Fruit fly (Drosophila melanogaster) whole organism, embryonic: ENCODE measurements around the gene RpL37A.

Experiments used
- Ada2b ChIP-seq: fragments of 200-800 bp; sonication (Bioruptor generic); IDR thresholded peaks from 2 replicates; pipeline ENCODE4 v1.3.6; 2022; ENCODE audit warnings: missing biosample characterization, missing genetic modification characterization
- Bgb ChIP-seq: fragments of 200-800 bp; sonication (Bioruptor generic); IDR thresholded peaks from 2 replicates; pipeline ENCODE4 v1.3.6; 2022; ENCODE audit warnings: missing biosample characterization, missing genetic modification characterization; ENCODE audit not compliant: partially characterized antibody
- Blimp-1 ChIP-seq: fragments of 200-800 bp; sonication (Bioruptor generic); optimal IDR thresholded peaks from 3 replicates; lab custom pipeline; 2018; ENCODE audit warnings: missing biosample characterization, missing genetic modification characterization, mild to moderate bottlenecking, moderate library complexity, missing genetic modification reagents
- CG10431 ChIP-seq: fragments of 200-800 bp; sonication (Bioruptor generic); optimal IDR thresholded peaks from 3 replicates; lab custom pipeline; 2018; ENCODE audit warnings: missing biosample characterization, mild to moderate bottlenecking, missing genetic modification characterization
- CG10979 ChIP-seq: fragments of 200-800 bp; sonication (Bioruptor generic); optimal IDR thresholded peaks from 2 replicates; lab custom pipeline; 2018; ENCODE audit warnings: missing biosample characterization, mild to moderate bottlenecking, missing genetic modification characterization, moderate library complexity
- CG12071 ChIP-seq: fragments of 200-800 bp; sonication (Bioruptor generic); optimal IDR thresholded peaks from 3 replicates; lab custom pipeline; 2018; ENCODE audit warnings: missing biosample characterization, mild to moderate bottlenecking, missing genetic modification characterization
- CG12236 ChIP-seq: fragments of 200-800 bp; sonication (Bioruptor generic); optimal IDR thresholded peaks from 2 replicates; lab custom pipeline; 2016; ENCODE audit warnings: missing biosample characterization, missing genetic modification characterization
- CG12744 ChIP-seq: fragments of 200-800 bp; sonication (Bioruptor generic); optimal IDR thresholded peaks from 2 replicates; lab custom pipeline; 2016; ENCODE audit warnings: missing biosample characterization, missing genetic modification characterization
- CG12942 ChIP-seq: fragments of 200-800 bp; sonication (Bioruptor generic); optimal IDR thresholded peaks from 3 replicates; lab custom pipeline; 2016; ENCODE audit warnings: missing biosample characterization, missing genetic modification characterization
- CG13123 ChIP-seq: fragments of 200-800 bp; sonication (Bioruptor generic); optimal IDR thresholded peaks from 2 replicates; lab custom pipeline; 2016; ENCODE audit warnings: missing biosample characterization, missing genetic modification characterization
- CG13894 ChIP-seq: fragments of 200-800 bp; sonication (Bioruptor generic); optimal IDR thresholded peaks from 3 replicates; lab custom pipeline; 2018; ENCODE audit warnings: missing biosample characterization, mild to moderate bottlenecking, missing genetic modification characterization, moderate library complexity
- CG1647 ChIP-seq: fragments of 200-800 bp; sonication (Bioruptor generic); optimal IDR thresholded peaks from 3 replicates; lab custom pipeline; 2016; ENCODE audit warnings: missing biosample characterization, missing genetic modification characterization
- CG17612 ChIP-seq: fragments of 200-800 bp; sonication (Bioruptor generic); IDR thresholded peaks from 2 replicates; pipeline ENCODE4 v1.3.6; 2022; ENCODE audit warnings: missing biosample characterization, missing genetic modification characterization
- CG17802 ChIP-seq: fragments of 200-800 bp; sonication (Bioruptor generic); optimal IDR thresholded peaks from 2 replicates; lab custom pipeline; 2018; ENCODE audit warnings: missing biosample characterization, mild to moderate bottlenecking, missing genetic modification characterization, moderate library complexity
- CG2120 ChIP-seq: fragments of 200-800 bp; sonication (Bioruptor generic); optimal IDR thresholded peaks from 3 replicates; lab custom pipeline; 2016; ENCODE audit warnings: missing biosample characterization, missing genetic modification characterization
- CG2199 ChIP-seq: fragments of 200-800 bp; sonication (Bioruptor generic); IDR thresholded peaks from 3 replicates; pipeline ENCODE4 v1.3.6; 2022; ENCODE audit warnings: missing biosample characterization, missing genetic modification characterization
- CG30403 ChIP-seq: fragments of 200-800 bp; sonication (Bioruptor generic); optimal IDR thresholded peaks from 3 replicates; lab custom pipeline; 2016; ENCODE audit warnings: missing biosample characterization, missing genetic modification characterization
- CG32532 ChIP-seq: fragments of 200-800 bp; sonication (Bioruptor generic); IDR thresholded peaks from 2 replicates; pipeline ENCODE4 v1.3.6; 2022; ENCODE audit warnings: missing biosample characterization, missing genetic modification characterization
- CG33557 ChIP-seq: fragments of 200-800 bp; sonication (Bioruptor generic); optimal IDR thresholded peaks from 2 replicates; lab custom pipeline; 2019; ENCODE audit warnings: missing biosample characterization, mild to moderate bottlenecking, missing genetic modification characterization, moderate library complexity
- CG3847 ChIP-seq: fragments of 200-800 bp; sonication (Bioruptor generic); IDR thresholded peaks from 2 replicates; pipeline ENCODE4 v1.3.6; 2022; ENCODE audit warnings: missing biosample characterization, missing genetic modification characterization
- CG7271 ChIP-seq: fragments of 200-800 bp; sonication (Bioruptor generic); optimal IDR thresholded peaks from 2 replicates; lab custom pipeline; 2018; ENCODE audit warnings: missing biosample characterization, mild to moderate bottlenecking, missing genetic modification characterization, moderate library complexity
- CG8765 ChIP-seq: fragments of 200-800 bp; sonication (Bioruptor generic); IDR thresholded peaks from 2 replicates; pipeline ENCODE4 v1.3.6; 2022; ENCODE audit warnings: missing biosample characterization, missing genetic modification characterization
- CG9215 ChIP-seq: fragments of 200-800 bp; sonication (Bioruptor generic); IDR thresholded peaks from 2 replicates; pipeline ENCODE4 v1.3.6; 2022; ENCODE audit warnings: missing biosample characterization, missing genetic modification characterization
- CG9727 ChIP-seq: fragments of 200-800 bp; sonication (Bioruptor generic); optimal IDR thresholded peaks from 3 replicates; lab custom pipeline; 2017; ENCODE audit warnings: missing biosample characterization, mild to moderate bottlenecking, missing genetic modification characterization
- CHES-1-like ChIP-seq: fragments of 200-800 bp; sonication (Bioruptor generic); optimal IDR thresholded peaks from 2 replicates; lab custom pipeline; 2016; ENCODE audit warnings: missing biosample characterization, missing genetic modification characterization
- D19B ChIP-seq: fragments of 200-800 bp; sonication (Bioruptor generic); optimal IDR thresholded peaks from 2 replicates; lab custom pipeline; 2017; ENCODE audit warnings: missing biosample characterization, mild to moderate bottlenecking, missing genetic modification characterization
- Drgx ChIP-seq: fragments of 200-800 bp; sonication (Bioruptor generic); IDR thresholded peaks from 2 replicates; pipeline ENCODE4 v1.3.6; 2022; ENCODE audit warnings: missing biosample characterization, missing genetic modification characterization
- Fer1 ChIP-seq: fragments of 200-800 bp; sonication (Bioruptor generic); optimal IDR thresholded peaks from 2 replicates; lab custom pipeline; 2017; ENCODE audit warnings: missing biosample characterization, mild to moderate bottlenecking, missing genetic modification characterization
- HHEX ChIP-seq: fragments of 200-800 bp; sonication (Bioruptor generic); optimal IDR thresholded peaks from 3 replicates; lab custom pipeline; 2017; ENCODE audit warnings: missing biosample characterization, mild to moderate bottlenecking, missing genetic modification characterization, missing genetic modification reagents
- MESR4 ChIP-seq: fragments of 200-800 bp; sonication (Bioruptor generic); optimal IDR thresholded peaks from 2 replicates; lab custom pipeline; 2018; ENCODE audit warnings: missing biosample characterization, mild to moderate bottlenecking, missing genetic modification characterization, moderate library complexity
- Med ChIP-seq: fragments of 200-800 bp; sonication (Bioruptor generic); peaks from one replicate; lab custom pipeline; 2016; ENCODE audit warnings: missing biosample characterization, missing genetic modification characterization, mild to moderate bottlenecking, inconsistent platforms, moderate library complexity
- Rfx ChIP-seq: fragments of 200-800 bp; sonication (Bioruptor generic); IDR thresholded peaks from 2 replicates; pipeline ENCODE4 v1.3.6; 2022; ENCODE audit warnings: missing biosample characterization, missing genetic modification characterization
- YL-1 ChIP-seq: fragments of 200-800 bp; sonication (Bioruptor generic); optimal IDR thresholded peaks from 3 replicates; lab custom pipeline; 2017; ENCODE audit warnings: missing biosample characterization, mild to moderate bottlenecking, missing genetic modification characterization
- ab ChIP-seq: fragments of 200-800 bp; sonication (Bioruptor generic); optimal IDR thresholded peaks from 2 replicates; lab custom pipeline; 2016; ENCODE audit warnings: missing biosample characterization, missing genetic modification characterization
- bbx ChIP-seq: fragments of 200-800 bp; sonication (Bioruptor generic); IDR thresholded peaks from 2 replicates; pipeline ENCODE4 v1.3.6; 2022; ENCODE audit warnings: missing biosample characterization, missing genetic modification characterization; ENCODE audit not compliant: partially characterized antibody
- bsh ChIP-seq, 2 experiments: fragments of 200-800 bp; sonication (Bioruptor generic); optimal IDR thresholded peaks; 2 replicates each; lab custom pipeline; 2017 to 2018; ENCODE audit warnings: mild to moderate bottlenecking in 2 of 2, missing biosample characterization in 2 of 2, missing genetic modification characterization in 2 of 2, moderate library complexity in 1 of 2
- ci ChIP-seq: fragments of 200-800 bp; sonication (Bioruptor generic); IDR thresholded peaks from 3 replicates; pipeline ENCODE4 v1.3.6; 2022; ENCODE audit warnings: missing biosample characterization, missing genetic modification characterization
- da ChIP-seq: fragments of 200-800 bp; sonication (Bioruptor generic); optimal IDR thresholded peaks from 2 replicates; lab custom pipeline; 2016; ENCODE audit warnings: missing biosample characterization, missing genetic modification characterization
- disco-r ChIP-seq: fragments of 200-800 bp; sonication (Bioruptor generic); optimal IDR thresholded peaks from 2 replicates; lab custom pipeline; 2016; ENCODE audit warnings: missing biosample characterization, missing genetic modification characterization
- fru ChIP-seq: fragments of >200 bp; optimal IDR thresholded peaks from 2 replicates; lab custom pipeline; 2017
- gcm2 ChIP-seq: fragments of 200-800 bp; sonication (Bioruptor generic); optimal IDR thresholded peaks from 2 replicates; lab custom pipeline; 2016; ENCODE audit warnings: missing biosample characterization, missing genetic modification characterization
- gro ChIP-seq: fragments of 200-800 bp; sonication (Bioruptor generic); optimal IDR thresholded peaks from 2 replicates; lab custom pipeline; 2016; ENCODE audit warnings: missing biosample characterization, missing genetic modification characterization
- jigr1 ChIP-seq: fragments of 200-800 bp; sonication (Bioruptor generic); IDR thresholded peaks from 3 replicates; pipeline ENCODE4 v1.3.6; 2022; ENCODE audit warnings: missing biosample characterization, missing genetic modification characterization
- kni ChIP-seq: fragments of 200-800 bp; sonication (Bioruptor generic); optimal IDR thresholded peaks from 3 replicates; lab custom pipeline; 2017; ENCODE audit warnings: mild to moderate bottlenecking, missing biosample characterization, missing genetic modification reagents, missing genetic modification characterization
- row ChIP-seq: fragments of 200-800 bp; sonication (Bioruptor generic); IDR thresholded peaks from 3 replicates; pipeline ENCODE4 v1.3.6; 2022; ENCODE audit warnings: missing biosample characterization, missing genetic modification characterization
- sug ChIP-seq: fragments of 200-800 bp; optimal IDR thresholded peaks from 2 replicates; lab custom pipeline; 2019; ENCODE audit warnings: missing biosample characterization, mild to moderate bottlenecking, missing genetic modification characterization, moderate library complexity
- tup ChIP-seq: fragments of 200-800 bp; sonication (Bioruptor generic); optimal IDR thresholded peaks from 2 replicates; lab custom pipeline; 2016; ENCODE audit warnings: missing biosample characterization, mild to moderate bottlenecking, missing genetic modification characterization, moderate library complexity
- vfl ChIP-seq: fragments of 200-800 bp; sonication (Bioruptor generic); optimal IDR thresholded peaks from 2 replicates; lab custom pipeline; 2016; ENCODE audit warnings: missing biosample characterization, missing genetic modification characterization
- yki ChIP-seq: fragments of >200 bp; optimal IDR thresholded peaks from 3 replicates; lab custom pipeline; 2018
- zf30C ChIP-seq: fragments of 200-800 bp; sonication (Bioruptor generic); optimal IDR thresholded peaks from 3 replicates; lab custom pipeline; 2018; ENCODE audit warnings: missing biosample characterization, mild to moderate bottlenecking, missing genetic modification characterization

RpL37A gene

dm6 chr2L:5109059-5109458 lies 38.3 kb downstream of the RpL37A start (continued):
- TF ChIP-seq bbx (GFP tag; lab: Robert Waterston, UW), result no peak
- TF ChIP-seq CHES-1-like (GFP tag; lab: Kevin White, UChicago), result no peak
- TF ChIP-seq Blimp-1 (GFP tag; lab: Kevin White, UChicago), result no peak
- no peak for TF ChIP-seq D19B (GFP tag; lab: Kevin White, UChicago)
- TF ChIP-seq HHEX, result no peak

- TF ChIP-seq CG10979 (tag; lab: Kevin White, UChicago) (no peak), fru (no peak), CG10431 (GFP tag; lab: Kevin White, UChicago) (no peak), CG8765 (GFP tag; lab: Robert Waterston, UW) (no peak), vfl (GFP tag; lab: Kevin White, UChicago) (no peak), yki (lab: Kevin White, UChicago) (no peak), Drgx (GFP tag; lab: Robert Waterston, UW) (no peak), CG12071 (no peak), CG12942 (no peak), gro (GFP tag; lab: Kevin White, UChicago) (no peak), CG3847 (GFP tag; lab: Robert Waterston, UW) (no peak), CG13123 (GFP tag; lab: Kevin White, UChicago) (no peak), ci (GFP tag; lab: Robert Waterston, UW) (no peak), sug (no peak), Fer1 (GFP tag; lab: Kevin White, UChicago) (no peak), Med (peak; percentile 68), CG13894 (tag; lab: Kevin White, UChicago) (peak; percentile 93), CG9215 (GFP tag; lab: Robert Waterston, UW) (no peak), YL-1 (GFP tag; lab: Kevin White, UChicago) (no peak), CG12236 (GFP tag; lab: Kevin White, UChicago) (no peak), Rfx (GFP tag; lab: Robert Waterston, UW) (0 out of 2 replicates have a peak, but pooled peaks have one; percentile 21), CG33557 (GFP tag; lab: Kevin White, UChicago) (no peak), CG17802 (tag; lab: Kevin White, UChicago) (no peak), gcm2 (no peak), da (GFP tag; lab: Kevin White, UChicago) (no peak), tup (GFP tag; lab: Kevin White, UChicago) (no peak), MESR4 (GFP tag; lab: Kevin White, UChicago) (no peak), CG12744 (GFP tag; lab: Kevin White, UChicago) (no peak), kni (GFP tag; lab: Kevin White, UChicago) (no peak), Ada2b (GFP tag; lab: Robert Waterston, UW) (no peak), CG2199 (GFP tag; lab: Robert Waterston, UW) (peak; percentile 28; the same call in 1 of the 3 replicates), bsh (GFP tag; optimal IDR thresholded peaks at IDR 0.05; lab: Kevin White, UChicago) (no peak), CG2120 (GFP tag; lab: Kevin White, UChicago) (no peak), disco-r (GFP tag; lab: Kevin White, UChicago) (no peak), Bgb (GFP tag; lab: Robert Waterston, UW) (no peak), row (0 out of 3 replicates have a peak, but pooled peaks have one; percentile 9), jigr1 (GFP tag; lab: Robert Waterston, UW) (no peak), CG7271 (no peak), zf30C (GFP tag; lab: Kevin White, UChicago) (no peak), CG17612 (GFP tag; lab: Robert Waterston, UW) (no peak), CG30403 (GFP tag; lab: Kevin White, UChicago) (no peak), CG32532 (peak; percentile 51), ab (GFP tag; lab: Kevin White, UChicago) (no peak), CG9727 (GFP tag; lab: Kevin White, UChicago) (no peak), CG1647 (no peak)
Measured at dm6 chr2L:5111261-5111922, 40.6 kb downstream of the RpL37A start.
